Worm (Caenorhabditis elegans): Measurements from ENCODE around the gene psa-3.

ce11 chrX:15379882-15380281 is 27.8 kb upstream of the psa-3 start:
- TF ChIP-seq fos-1 (tag; optimal IDR thresholded peaks at IDR 0.05) (no peak), zag-1 (tag; optimal IDR thresholded peaks at IDR 0.05) (no peak), nhr-77 (tag; optimal IDR thresholded peaks at IDR 0.05) (no peak), ama-1 (optimal IDR thresholded peaks at IDR 0.05) (no peak), lin-39 (tag; optimal IDR thresholded peaks at IDR 0.05) (no peak), unc-55 (GFP tag; optimal IDR thresholded peaks at IDR 0.05) (no peak)
